Worm (Caenorhabditis elegans) whole organism, mixed stage, embryonic: ENCODE data around the gene T16G12.8.

Experiments used
- M03D4.4 ChIP-seq: sonication (generic microtip); optimal IDR thresholded peaks from 2 replicates; lab custom pipeline; 2017; ENCODE audit warnings: mild to moderate bottlenecking, missing genetic modification characterization, missing compliant biosample characterization
- blmp-1 ChIP-seq: fragments of 150-350 bp; optimal IDR thresholded peaks from 2 replicates; lab custom pipeline; 2014; ENCODE audit warnings: missing biosample characterization, missing genetic modification characterization
- ceh-39 ChIP-seq: fragments of 150-350 bp; optimal IDR thresholded peaks from 2 replicates; lab custom pipeline; 2014; ENCODE audit warnings: missing biosample characterization, missing genetic modification characterization
- ceh-43 ChIP-seq: fragments of 200-800 bp; sonication (Bioruptor generic); optimal IDR thresholded peaks from 2 replicates; lab custom pipeline; 2018; ENCODE audit warnings: mild to moderate bottlenecking, missing genetic modification characterization, moderate library complexity, missing compliant biosample characterization
- ceh-83 ChIP-seq: fragments of 200-800 bp; sonication (Bioruptor generic); optimal IDR thresholded peaks from 2 replicates; lab custom pipeline; 2018; ENCODE audit warnings: mild to moderate bottlenecking, missing genetic modification characterization, missing compliant biosample characterization
- ces-1 ChIP-seq: fragments of 150-350 bp; optimal IDR thresholded peaks from 2 replicates; lab custom pipeline; 2014; ENCODE audit warnings: missing biosample characterization, missing genetic modification reagents, missing genetic modification characterization
- cnd-1 ChIP-seq: fragments of 200-800 bp; sonication (Bioruptor generic); optimal IDR thresholded peaks from 2 replicates; lab custom pipeline; 2018; ENCODE audit warnings: mild to moderate bottlenecking, missing genetic modification characterization, missing compliant biosample characterization
- drap-1 ChIP-seq: fragments of 200-800 bp; sonication (Bioruptor generic); optimal IDR thresholded peaks from 3 replicates; lab custom pipeline; 2018; ENCODE audit warnings: mild to moderate bottlenecking, missing genetic modification characterization, missing compliant biosample characterization
- elt-1 ChIP-seq: sonication (generic microtip); optimal IDR thresholded peaks from 2 replicates; lab custom pipeline; 2017; ENCODE audit warnings: missing genetic modification characterization, mild to moderate bottlenecking, missing compliant biosample characterization, antibody characterized with exemption, moderate library complexity, borderline replicate concordance; ENCODE audit not compliant: insufficient read depth
- elt-3 ChIP-seq: fragments of 150-350 bp; optimal IDR thresholded peaks from 2 replicates; lab custom pipeline; 2014; ENCODE audit warnings: missing biosample characterization, missing genetic modification characterization
- flh-1 ChIP-seq: fragments of 200-800 bp; sonication (Bioruptor generic); optimal IDR thresholded peaks from 2 replicates; lab custom pipeline; 2018; ENCODE audit warnings: mild to moderate bottlenecking, missing genetic modification characterization, moderate library complexity, missing compliant biosample characterization
- ham-2 ChIP-seq: fragments of 200-800 bp; sonication (Bioruptor generic); optimal IDR thresholded peaks from 2 replicates; lab custom pipeline; 2018; ENCODE audit warnings: mild to moderate bottlenecking, missing genetic modification characterization, missing compliant biosample characterization
- hlh-1 ChIP-seq: fragments of 150-350 bp; optimal IDR thresholded peaks from 2 replicates; lab custom pipeline; 2014; ENCODE audit warnings: missing biosample characterization, missing genetic modification reagents, missing genetic modification characterization
- lin-13 ChIP-seq: fragments of 150-350 bp; optimal IDR thresholded peaks from 2 replicates; lab custom pipeline; 2014; ENCODE audit warnings: missing biosample characterization, missing genetic modification characterization
- lin-32 ChIP-seq: fragments of 200-800 bp; sonication (Bioruptor generic); optimal IDR thresholded peaks from 2 replicates; lab custom pipeline; 2018; ENCODE audit warnings: mild to moderate bottlenecking, missing genetic modification characterization, missing compliant biosample characterization
- lsy-2 ChIP-seq: fragments of 150-350 bp; optimal IDR thresholded peaks from 2 replicates; lab custom pipeline; 2014; ENCODE audit warnings: missing biosample characterization, missing genetic modification characterization
- mab-5 ChIP-seq: fragments of 150-350 bp; optimal IDR thresholded peaks from 2 replicates; lab custom pipeline; 2014; ENCODE audit warnings: missing biosample characterization, missing genetic modification characterization
- mep-1 ChIP-seq: fragments of 150-350 bp; optimal IDR thresholded peaks from 2 replicates; lab custom pipeline; 2017; ENCODE audit warnings: missing biosample characterization, missing genetic modification reagents, missing genetic modification characterization, inconsistent platforms
- mls-2 ChIP-seq: sonication (generic microtip); optimal IDR thresholded peaks from 2 replicates; lab custom pipeline; 2016; ENCODE audit warnings: mild to moderate bottlenecking, missing genetic modification characterization, moderate library complexity, missing compliant biosample characterization
- nhr-12 ChIP-seq: fragments of 150-350 bp; optimal IDR thresholded peaks from 2 replicates; lab custom pipeline; 2014; ENCODE audit warnings: missing biosample characterization, missing genetic modification characterization
- nhr-2 ChIP-seq: fragments of 150-350 bp; optimal IDR thresholded peaks from 2 replicates; lab custom pipeline; 2014; ENCODE audit warnings: missing biosample characterization, missing genetic modification characterization
- nhr-237 ChIP-seq: fragments of 150-350 bp; optimal IDR thresholded peaks from 2 replicates; lab custom pipeline; 2014; ENCODE audit warnings: missing biosample characterization, missing genetic modification characterization
- nhr-28 ChIP-seq: fragments of 150-350 bp; optimal IDR thresholded peaks from 2 replicates; lab custom pipeline; 2014; ENCODE audit warnings: missing biosample characterization, missing genetic modification characterization
- nhr-76 ChIP-seq: sonication (generic microtip); optimal IDR thresholded peaks from 2 replicates; lab custom pipeline; 2017; ENCODE audit warnings: missing biosample characterization, missing genetic modification characterization
- pha-4 ChIP-seq: fragments of 150-350 bp; optimal IDR thresholded peaks from 2 replicates; lab custom pipeline; 2018; ENCODE audit warnings: missing biosample characterization, missing genetic modification reagents, missing genetic modification characterization
- sem-2 ChIP-seq: fragments of 200-800 bp; sonication (Bioruptor generic); optimal IDR thresholded peaks from 2 replicates; lab custom pipeline; 2018; ENCODE audit warnings: mild to moderate bottlenecking, missing genetic modification characterization, missing compliant biosample characterization
- sptf-1 ChIP-seq: sonication (generic microtip); optimal IDR thresholded peaks from 2 replicates; lab custom pipeline; 2017; ENCODE audit warnings: mild to moderate bottlenecking, missing genetic modification characterization, moderate library complexity, missing compliant biosample characterization
- tbx-8 ChIP-seq: fragments of 200-800 bp; sonication (Bioruptor generic); optimal IDR thresholded peaks from 2 replicates; lab custom pipeline; 2018; ENCODE audit warnings: mild to moderate bottlenecking, missing genetic modification characterization, moderate library complexity, missing compliant biosample characterization
- unc-120 ChIP-seq: sonication (generic microtip); optimal IDR thresholded peaks from 2 replicates; lab custom pipeline; 2017; ENCODE audit warnings: missing genetic modification characterization, missing compliant biosample characterization; ENCODE audit not compliant: poor library complexity, severe bottlenecking
- unc-39 ChIP-seq: fragments of 150-350 bp; optimal IDR thresholded peaks from 2 replicates; lab custom pipeline; 2014; ENCODE audit warnings: missing biosample characterization, missing genetic modification characterization
- unc-62 ChIP-seq: fragments of 150-350 bp; optimal IDR thresholded peaks from 2 replicates; lab custom pipeline; 2014; ENCODE audit warnings: missing biosample characterization, missing genetic modification reagents, missing genetic modification characterization
- zip-8 ChIP-seq: fragments of 150-350 bp; optimal IDR thresholded peaks from 2 replicates; lab custom pipeline; 2014; ENCODE audit warnings: missing biosample characterization, missing genetic modification characterization
- ztf-11 ChIP-seq: fragments of 150-350 bp; optimal IDR thresholded peaks from 2 replicates; lab custom pipeline; 2014; ENCODE audit warnings: missing biosample characterization, missing genetic modification characterization

The T16G12.8 gene

ce11 chrIII:10033881-10034280, 25.2 kb upstream of the T16G12.8 start, which contains the start of gene M04D8.8:
Gene M04D8.8, plus strand, starts transcription at chrIII:10034181.
- TF ChIP-seq pha-4 (no peak), mab-5 (no peak), ham-2 (GFP tag; lab: Kevin White, UChicago) (no peak), nhr-237 (tag; lab: Kevin White, UChicago) (no peak), zip-8 (tag; lab: Kevin White, UChicago) (no peak), lsy-2 (tag; lab: Kevin White, UChicago) (no peak), blmp-1 (tag; lab: Kevin White, UChicago) (no peak), unc-120 (tag; lab: Kevin White, UChicago) (no peak)

- TF ChIP-seq lin-32 (GFP tag; lab: Kevin White, UChicago), result no peak
- TF ChIP-seq mep-1, result no peak
- TF ChIP-seq mls-2 (tag; lab: Kevin White, UChicago), result no peak
- no peak for TF ChIP-seq ceh-39
- no peak for TF ChIP-seq ceh-43 (GFP tag; lab: Kevin White, UChicago)
- TF ChIP-seq sptf-1, result no peak
- no peak for TF ChIP-seq tbx-8
- TF ChIP-seq drap-1, result no peak
- TF ChIP-seq M03D4.4 (tag; lab: Kevin White, UChicago), result no peak
- no peak for TF ChIP-seq ces-1 (GFP tag; lab: Kevin White, UChicago)
- no peak for TF ChIP-seq unc-39 (tag; lab: Kevin White, UChicago)
- TF ChIP-seq mab-5, result no peak
- TF ChIP-seq elt-1 (tag; lab: Kevin White, UChicago), result no peak
- no peak for TF ChIP-seq pha-4
- no peak for TF ChIP-seq sem-2
- TF ChIP-seq nhr-28 (tag; lab: Kevin White, UChicago), result no peak
- no peak for TF ChIP-seq nhr-2 (tag; lab: Kevin White, UChicago)
- no peak for TF ChIP-seq nhr-76
These were observed 23.3 kb upstream of the T16G12.8 start, which contains the start of gene xbx-3 for ce11 chrIII:10035783-10036182. Gene xbx-3, plus strand, starts transcription at chrIII:10035945.

- TF ChIP-seq ceh-83 (GFP tag; lab: Kevin White, UChicago), result no peak
- no peak for TF ChIP-seq unc-62 (GFP tag; lab: Kevin White, UChicago)
These were observed 22.0 kb upstream of the T16G12.8 start, which contains the start of gene M04D8.7 for ce11 chrIII:10037150-10037549. Gene M04D8.7, plus strand, starts transcription at chrIII:10037450.

ce11 chrIII:10040013-10040412, 19.1 kb upstream of the T16G12.8 start, which contains the start of gene T16G12.7:
Gene T16G12.7, minus strand, starts transcription at chrIII:10040113.
- no peak for TF ChIP-seq tbx-8
- TF ChIP-seq nhr-12 (tag; lab: Kevin White, UChicago), result no peak
- no peak for TF ChIP-seq elt-3 (tag; lab: Kevin White, UChicago)
- TF ChIP-seq unc-120 (tag; lab: Kevin White, UChicago), result no peak
- no peak for TF ChIP-seq unc-62 (GFP tag; lab: Kevin White, UChicago)
- TF ChIP-seq ztf-11 (tag; lab: Kevin White, UChicago), result no peak
- no peak for TF ChIP-seq ham-2 (GFP tag; lab: Kevin White, UChicago)
- no peak for TF ChIP-seq unc-39 (tag; lab: Kevin White, UChicago)
- TF ChIP-seq ces-1 (GFP tag; lab: Kevin White, UChicago), result no peak
- TF ChIP-seq ceh-43 (GFP tag; lab: Kevin White, UChicago), result no peak
- no peak for TF ChIP-seq hlh-1 (tag; lab: Kevin White, UChicago)
- TF ChIP-seq elt-1 (tag; lab: Kevin White, UChicago), result no peak
- no peak for TF ChIP-seq nhr-2 (tag; lab: Kevin White, UChicago)
- no peak for TF ChIP-seq ceh-39
- TF ChIP-seq nhr-237 (tag; lab: Kevin White, UChicago), result no peak
- TF ChIP-seq sptf-1, result no peak
- no peak for TF ChIP-seq pha-4
- no peak for TF ChIP-seq blmp-1 (tag; lab: Kevin White, UChicago)
- TF ChIP-seq flh-1 (GFP tag; lab: Kevin White, UChicago), result no peak

- TF ChIP-seq cnd-1 (tag; lab: Kevin White, UChicago), result no peak
- TF ChIP-seq nhr-28 (tag; lab: Kevin White, UChicago), result no peak
- no peak for TF ChIP-seq unc-39 (tag; lab: Kevin White, UChicago)
- TF ChIP-seq lin-13 (tag; lab: Kevin White, UChicago), result no peak
- no peak for TF ChIP-seq nhr-237 (tag; lab: Kevin White, UChicago)
- TF ChIP-seq, all 35 proteins: peak for 0
These were observed 9.4 kb upstream of the T16G12.8 start, which contains the start of gene T16G12.1 for ce11 chrIII:10049682-10050081. Gene T16G12.1, minus strand, starts transcription at chrIII:10049857.
